Fruit fly (Drosophila melanogaster) whole organism, prepupa: ENCODE data around the gene CG33947.

Experiments used
- CG3032 ChIP-seq: fragments of 200-800 bp; optimal IDR thresholded peaks from 2 replicates; lab custom pipeline; 2019; ENCODE audit warnings: missing biosample characterization, mild to moderate bottlenecking, missing genetic modification characterization, moderate library complexity
- CG34406 ChIP-seq: fragments of 200-800 bp; sonication (Bioruptor generic); optimal IDR thresholded peaks from 3 replicates; lab custom pipeline; 2016; ENCODE audit warnings: missing biosample characterization, missing genetic modification characterization
- CG6854 ChIP-seq: fragments of 200-800 bp; sonication (Bioruptor generic); optimal IDR thresholded peaks from 2 replicates; lab custom pipeline; 2017; ENCODE audit warnings: missing biosample characterization, mild to moderate bottlenecking, missing genetic modification characterization
- Hr4 ChIP-seq: fragments of 200-800 bp; sonication (Bioruptor generic); optimal IDR thresholded peaks from 3 replicates; lab custom pipeline; 2016; ENCODE audit warnings: missing biosample characterization, missing genetic modification characterization
- dsx ChIP-seq: fragments of 200-800 bp; optimal IDR thresholded peaks from 3 replicates; lab custom pipeline; 2019; ENCODE audit warnings: missing biosample characterization, mild to moderate bottlenecking, missing genetic modification characterization, moderate library complexity; ENCODE audit not compliant: poor library complexity, severe bottlenecking
- salr ChIP-seq, 2 experiments: fragments of 200-800 bp; sonication (Bioruptor generic); optimal IDR thresholded peaks; 3 replicates each; lab custom pipeline; 2016 to 2018; ENCODE audit warnings: missing biosample characterization in 2 of 2, missing genetic modification characterization in 2 of 2, mild to moderate bottlenecking in 1 of 2

DNA sequence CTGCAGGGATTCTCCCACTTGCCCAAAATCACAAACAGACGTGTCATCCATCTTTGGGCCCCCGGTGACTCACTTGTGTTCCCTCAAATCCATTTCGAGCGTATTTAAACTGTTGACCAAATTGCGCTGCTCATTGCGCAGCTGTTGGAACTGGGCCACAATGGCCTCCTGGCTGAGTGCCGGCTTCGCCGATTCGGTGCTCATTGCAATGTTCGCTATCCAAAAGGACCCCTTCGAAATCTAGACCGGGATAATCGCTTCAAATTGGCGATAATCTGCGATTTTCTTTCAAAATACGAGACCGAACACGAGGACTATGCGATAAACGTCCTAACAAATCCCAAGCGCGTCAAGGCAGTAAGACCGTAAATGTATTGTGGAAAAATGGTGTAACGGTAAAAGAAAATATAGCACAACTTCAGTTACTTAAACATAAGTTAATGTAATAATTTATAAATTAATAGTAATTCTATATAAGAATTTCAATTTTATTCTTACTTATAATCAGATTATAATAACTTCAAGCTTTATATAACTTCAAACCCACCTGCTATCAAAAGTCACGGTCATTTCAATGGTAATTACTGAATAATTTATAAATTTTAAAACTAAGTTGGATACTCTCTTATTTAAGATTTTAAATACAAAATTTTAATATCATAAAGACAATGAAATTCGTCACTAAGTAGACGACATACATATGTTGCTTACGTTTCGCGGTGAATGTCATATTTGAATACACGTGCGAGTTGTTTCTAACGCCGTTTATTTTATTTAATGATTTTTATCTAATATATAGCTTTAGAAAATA lies 22.0 kb upstream of the CG33947 start, which contains the start of the genes Pfdn2 and Noc1:
- no peak for TF ChIP-seq dsx
- TF ChIP-seq salr (GFP tag; optimal IDR thresholded peaks at IDR 0.05; lab: Kevin White, UChicago), result no peak
- TF ChIP-seq CG3032 (tag; lab: Kevin White, UChicago), result peak; percentile 31
- no peak for TF ChIP-seq CG34406
- peak; percentile 20 for TF ChIP-seq CG6854 (GFP tag; lab: Kevin White, UChicago)
- TF ChIP-seq Hr4 (GFP tag; lab: Kevin White, UChicago), result no peak
